Fruit fly (Drosophila melanogaster): ENCODE results near the gene CG12003.

Gene CG12003

dm6 chr3L:1549148-1549547, 16.0 kb upstream of the CG12003 start:
- peak; percentile 25 for TF ChIP-seq CoRest (tag; optimal IDR thresholded peaks at IDR 0.05)
- peak; percentile 30; the same call in 1 of the 2 replicates for TF ChIP-seq stc (GFP tag; IDR thresholded peaks at IDR 0.05)
- 0 out of 2 replicates have a peak, but pooled peaks have one; percentile 8 for TF ChIP-seq Taf1 (GFP tag; IDR thresholded peaks at IDR 0.05)
- TF ChIP-seq PHDP (tag; optimal IDR thresholded peaks at IDR 0.05), result peak; percentile 29
- peak; percentile 58; the same call in 1 of the 2 replicates for TF ChIP-seq ara (GFP tag; IDR thresholded peaks at IDR 0.05)
- TF ChIP-seq peb (GFP tag; IDR thresholded peaks at IDR 0.05), result 0 out of 2 replicates have a peak, but pooled peaks have one; percentile 26
- peak; percentile 50 for TF ChIP-seq CG15696 (tag; optimal IDR thresholded peaks at IDR 0.05)
- peak; percentile 59 for TF ChIP-seq Atf6 (GFP tag; IDR thresholded peaks at IDR 0.05)
- peak; percentile 35 for TF ChIP-seq Ssrp (tag; optimal IDR thresholded peaks at IDR 0.05)
- peak; percentile 9 for TF ChIP-seq Asciz (GFP tag; optimal IDR thresholded peaks at IDR 0.05)
- peak; percentile 5; the same call in 1 of the 2 replicates for TF ChIP-seq sob (GFP tag; IDR thresholded peaks at IDR 0.05)
- no peak for TF ChIP-seq Abd-B (GFP tag; optimal IDR thresholded peaks at IDR 0.05)
- TF ChIP-seq B-H1 (GFP tag; IDR thresholded peaks at IDR 0.05), result peak; percentile 16; the same call in 1 of the 3 replicates
- TF ChIP-seq Usf (GFP tag; optimal IDR thresholded peaks at IDR 0.05), result no peak
- TF ChIP-seq lmd (GFP tag; IDR thresholded peaks at IDR 0.05), result peak; percentile 23; the same call in 1 of the 2 replicates
- peak; percentile 16 for TF ChIP-seq CG17359 (tag; optimal IDR thresholded peaks at IDR 0.05)
- TF ChIP-seq Scr (GFP tag; IDR thresholded peaks at IDR 0.05; ENCODE audit: partially characterized antibody), result 0 out of 2 replicates have a peak, but pooled peaks have one; percentile 13
- peak; percentile 50; the same call in 1 of the 2 replicates for TF ChIP-seq CG32532 (GFP tag; IDR thresholded peaks at IDR 0.05)
- peak; percentile 47 for TF ChIP-seq pfk (GFP tag; optimal IDR thresholded peaks at IDR 0.05)
- peak; percentile 33 for TF ChIP-seq Max (GFP tag; optimal IDR thresholded peaks at IDR 0.05)
- no peak for TF ChIP-seq Doc3 (GFP tag; IDR thresholded peaks at IDR 0.05; ENCODE audit: partially characterized antibody)
- TF ChIP-seq E2f2 (GFP tag; IDR thresholded peaks at IDR 0.05), result 0 out of 2 replicates have a peak, but pooled peaks have one; percentile 7
- TF ChIP-seq z (GFP tag; IDR thresholded peaks at IDR 0.05), result no peak
- TF ChIP-seq ssp (GFP tag; IDR thresholded peaks at IDR 0.05), result no peak
- peak; percentile 35 for TF ChIP-seq CG11504 (tag; optimal IDR thresholded peaks at IDR 0.05)
- TF ChIP-seq sens (GFP tag), result peak; percentile 82
- TF ChIP-seq CG13624 (GFP tag; optimal IDR thresholded peaks at IDR 0.05), result peak; percentile 13
- peak; percentile 1 for TF ChIP-seq lab (GFP tag; optimal IDR thresholded peaks at IDR 0.05)
- TF ChIP-seq ci (GFP tag; IDR thresholded peaks at IDR 0.05), result peak; percentile 47; the same call in 2 of the 3 replicates
- TF ChIP-seq CG34422 (GFP tag; IDR thresholded peaks at IDR 0.05), result peak; percentile 18; the same call in 1 of the 3 replicates
- peak; percentile 30 for TF ChIP-seq ATbp (GFP tag; optimal IDR thresholded peaks at IDR 0.05)
- peak; percentile 6 for TF ChIP-seq CG3281 (GFP tag; optimal IDR thresholded peaks at IDR 0.05)
- peak; percentile 20 for TF ChIP-seq bab2 (GFP tag; optimal IDR thresholded peaks at IDR 0.05)
- peak; percentile 37 for TF ChIP-seq CG2678 (tag; optimal IDR thresholded peaks at IDR 0.05)
- TF ChIP-seq CG8290 (GFP tag; optimal IDR thresholded peaks at IDR 0.05), result no peak
- TF ChIP-seq CG8290 (tag; optimal IDR thresholded peaks at IDR 0.05), result peak in 1 of 2 experiments; percentile 36
- no peak for TF ChIP-seq Vsx1 (GFP tag; optimal IDR thresholded peaks at IDR 0.05)
- TF ChIP-seq CG7839 (tag; optimal IDR thresholded peaks at IDR 0.05), result peak; percentile 32
- no peak for TF ChIP-seq pita (GFP tag; optimal IDR thresholded peaks at IDR 0.05)
- peak; percentile 22; the same call in 1 of the 2 replicates for TF ChIP-seq CG17612 (GFP tag; IDR thresholded peaks at IDR 0.05)
- TF ChIP-seq CG4282 (GFP tag; optimal IDR thresholded peaks at IDR 0.05), result peak; percentile 22
- peak; percentile 49; the same call in 1 of the 3 replicates for TF ChIP-seq CG11456 (GFP tag; IDR thresholded peaks at IDR 0.05)
- no peak for TF ChIP-seq CG32767 (GFP tag; IDR thresholded peaks at IDR 0.05)
- no peak for TF ChIP-seq lola (GFP tag; optimal IDR thresholded peaks at IDR 0.05)
- peak; percentile 30; the same call in 1 of the 2 replicates for TF ChIP-seq CG9215 (GFP tag; IDR thresholded peaks at IDR 0.05)
- no peak for TF ChIP-seq Deaf1 (tag; optimal IDR thresholded peaks at IDR 0.05)
- TF ChIP-seq CG13775 (GFP tag; optimal IDR thresholded peaks at IDR 0.05), result peak; percentile 42
- peak; percentile 21 for TF ChIP-seq CG9609 (GFP tag; optimal IDR thresholded peaks at IDR 0.05)
- no peak for TF ChIP-seq CG7556 (GFP tag; optimal IDR thresholded peaks at IDR 0.05)
- no peak for TF ChIP-seq Dip3 (GFP tag; optimal IDR thresholded peaks at IDR 0.05)

All from whole organism, embryonic.